Fruit fly (Drosophila melanogaster) whole organism, embryonic: Measurements from ENCODE around the gene Nep7.

Source experiments
- B-H1 ChIP-seq: fragments of 200-800 bp; sonication (Bioruptor generic); IDR thresholded peaks from 3 replicates; pipeline ENCODE4 v1.3.6; 2022; ENCODE audit warnings: missing biosample characterization, missing genetic modification characterization
- B-H2 ChIP-seq: fragments of 200-800 bp; sonication (Bioruptor generic); optimal IDR thresholded peaks from 2 replicates; lab custom pipeline; 2018; ENCODE audit warnings: missing biosample characterization, mild to moderate bottlenecking, missing genetic modification characterization
- CG11504 ChIP-seq: fragments of 200-800 bp; sonication (Bioruptor generic); optimal IDR thresholded peaks from 3 replicates; lab custom pipeline; 2019; ENCODE audit warnings: missing biosample characterization, mild to moderate bottlenecking, missing genetic modification characterization, moderate library complexity
- CG12071 ChIP-seq: fragments of 200-800 bp; sonication (Bioruptor generic); optimal IDR thresholded peaks from 3 replicates; lab custom pipeline; 2018; ENCODE audit warnings: missing biosample characterization, mild to moderate bottlenecking, missing genetic modification characterization
- CG13296 ChIP-seq: fragments of 200-800 bp; sonication (Bioruptor generic); optimal IDR thresholded peaks from 3 replicates; lab custom pipeline; 2018; ENCODE audit warnings: missing biosample characterization, mild to moderate bottlenecking, missing genetic modification characterization
- CG18262 ChIP-seq: fragments of 200-800 bp; optimal IDR thresholded peaks from 3 replicates; lab custom pipeline; 2019; ENCODE audit warnings: missing biosample characterization, mild to moderate bottlenecking, missing genetic modification characterization, moderate library complexity
- CG1832 ChIP-seq: fragments of 200-800 bp; sonication (Bioruptor generic); optimal IDR thresholded peaks from 2 replicates; lab custom pipeline; 2017; ENCODE audit warnings: missing biosample characterization, mild to moderate bottlenecking, missing genetic modification characterization, inconsistent platforms
- CG2202 ChIP-seq: fragments of 200-800 bp; sonication (Bioruptor generic); optimal IDR thresholded peaks from 2 replicates; lab custom pipeline; 2018; ENCODE audit warnings: missing biosample characterization, mild to moderate bottlenecking, missing genetic modification characterization
- CG32772 ChIP-seq: fragments of 200-800 bp; sonication (Bioruptor generic); IDR thresholded peaks from 2 replicates; pipeline ENCODE4 v1.3.6; 2022; ENCODE audit warnings: missing biosample characterization, missing genetic modification characterization
- CG3838 ChIP-seq: fragments of 200-800 bp; sonication (Bioruptor generic); optimal IDR thresholded peaks from 3 replicates; lab custom pipeline; 2016; ENCODE audit warnings: missing biosample characterization, missing genetic modification characterization
- CG3847 ChIP-seq: fragments of 200-800 bp; sonication (Bioruptor generic); IDR thresholded peaks from 2 replicates; pipeline ENCODE4 v1.3.6; 2022; ENCODE audit warnings: missing biosample characterization, missing genetic modification characterization
- CG3995 ChIP-seq: fragments of 200-800 bp; sonication (Bioruptor generic); optimal IDR thresholded peaks from 3 replicates; lab custom pipeline; 2016; ENCODE audit warnings: missing biosample characterization, missing genetic modification characterization
- CG42726 ChIP-seq: fragments of 200-800 bp; sonication (Bioruptor generic); IDR thresholded peaks from 2 replicates; pipeline ENCODE4 v1.3.6; 2022; ENCODE audit warnings: missing biosample characterization, missing genetic modification characterization; ENCODE audit not compliant: partially characterized antibody
- CG4730 ChIP-seq: fragments of 200-800 bp; sonication (Bioruptor generic); IDR thresholded peaks from 2 replicates; pipeline ENCODE4 v1.3.6; 2022; ENCODE audit warnings: missing biosample characterization, missing genetic modification characterization
- CG5245 ChIP-seq: fragments of 200-800 bp; sonication (Bioruptor generic); optimal IDR thresholded peaks from 3 replicates; lab custom pipeline; 2016; ENCODE audit warnings: missing biosample characterization, missing genetic modification characterization
- CG7839 ChIP-seq: fragments of 200-800 bp; sonication (Bioruptor generic); optimal IDR thresholded peaks from 3 replicates; lab custom pipeline; 2018; ENCODE audit warnings: missing biosample characterization, mild to moderate bottlenecking, missing genetic modification characterization, moderate library complexity
- CrebB ChIP-seq: fragments of 200-800 bp; sonication (Bioruptor generic); optimal IDR thresholded peaks from 3 replicates; lab custom pipeline; 2018; ENCODE audit warnings: missing biosample characterization, mild to moderate bottlenecking, missing genetic modification characterization
- Dbx ChIP-seq: fragments of 200-800 bp; sonication (Bioruptor generic); IDR thresholded peaks from 3 replicates; pipeline ENCODE4 v1.3.6; 2022; ENCODE audit warnings: missing biosample characterization, missing genetic modification characterization
- Deaf1 ChIP-seq: fragments of 200-800 bp; optimal IDR thresholded peaks from 3 replicates; lab custom pipeline; 2019; ENCODE audit warnings: missing biosample characterization, mild to moderate bottlenecking, missing genetic modification characterization, moderate library complexity
- Dp ChIP-seq: fragments of 200-800 bp; sonication (Bioruptor generic); optimal IDR thresholded peaks from 2 replicates; lab custom pipeline; 2018; ENCODE audit warnings: missing biosample characterization, mild to moderate bottlenecking, missing genetic modification characterization, moderate library complexity
- Jarid2 ChIP-seq: fragments of 200-800 bp; sonication (Bioruptor generic); optimal IDR thresholded peaks from 3 replicates; lab custom pipeline; 2017; ENCODE audit warnings: mild to moderate bottlenecking, missing biosample characterization, missing genetic modification reagents, missing genetic modification characterization
- Kr ChIP-seq: fragments of 200-800 bp; sonication (Bioruptor generic); optimal IDR thresholded peaks from 2 replicates; lab custom pipeline; 2017; ENCODE audit warnings: missing biosample characterization, mild to moderate bottlenecking, missing genetic modification characterization
- MTF-1 ChIP-seq: fragments of 200-800 bp; sonication (Bioruptor generic); optimal IDR thresholded peaks from 2 replicates; lab custom pipeline; 2018; ENCODE audit warnings: missing biosample characterization, mild to moderate bottlenecking, missing genetic modification characterization, borderline replicate concordance
- Max ChIP-seq: fragments of 200-800 bp; sonication (Bioruptor generic); optimal IDR thresholded peaks from 2 replicates; lab custom pipeline; 2016; ENCODE audit warnings: missing biosample characterization, mild to moderate bottlenecking, missing genetic modification characterization
- Myb ChIP-seq: fragments of 200-800 bp; sonication (Bioruptor generic); optimal IDR thresholded peaks from 2 replicates; lab custom pipeline; 2016; ENCODE audit warnings: missing biosample characterization, missing genetic modification characterization
- NK7.1 ChIP-seq: fragments of 200-800 bp; sonication (Bioruptor generic); optimal IDR thresholded peaks from 3 replicates; lab custom pipeline; 2016; ENCODE audit warnings: missing biosample characterization, missing genetic modification characterization
- Nf-YB ChIP-seq: fragments of 200-800 bp; sonication (Bioruptor generic); optimal IDR thresholded peaks from 3 replicates; lab custom pipeline; 2019; ENCODE audit warnings: missing biosample characterization, mild to moderate bottlenecking, missing genetic modification characterization, moderate library complexity
- NfI ChIP-seq: fragments of 200-800 bp; sonication (Bioruptor generic); optimal IDR thresholded peaks from 3 replicates; lab custom pipeline; 2018; ENCODE audit warnings: missing biosample characterization, mild to moderate bottlenecking, missing genetic modification characterization, moderate library complexity
- Optix ChIP-seq: fragments of 200-800 bp; sonication (Bioruptor generic); IDR thresholded peaks from 3 replicates; pipeline ENCODE4 v1.3.6; 2022; ENCODE audit warnings: missing biosample characterization, missing genetic modification characterization
- Ptx1 ChIP-seq: fragments of 200-800 bp; sonication (Bioruptor generic); IDR thresholded peaks from 2 replicates; pipeline ENCODE4 v1.3.6; 2022; ENCODE audit warnings: missing biosample characterization, missing genetic modification characterization
- Sry-β ChIP-seq: fragments of 200-800 bp; sonication (Bioruptor generic); optimal IDR thresholded peaks from 2 replicates; lab custom pipeline; 2018; ENCODE audit warnings: missing biosample characterization, mild to moderate bottlenecking, missing genetic modification characterization, moderate library complexity
- ci ChIP-seq: fragments of 200-800 bp; sonication (Bioruptor generic); IDR thresholded peaks from 3 replicates; pipeline ENCODE4 v1.3.6; 2022; ENCODE audit warnings: missing biosample characterization, missing genetic modification characterization
- dimm ChIP-seq: fragments of 200-800 bp; sonication (Bioruptor generic); IDR thresholded peaks from 2 replicates; pipeline ENCODE4 v1.3.6; 2022; ENCODE audit warnings: missing biosample characterization, missing genetic modification characterization
- dmrt99B ChIP-seq: fragments of 200-800 bp; sonication (Bioruptor generic); optimal IDR thresholded peaks from 2 replicates; lab custom pipeline; 2018; ENCODE audit warnings: missing biosample characterization, mild to moderate bottlenecking, missing genetic modification characterization, moderate library complexity
- en ChIP-seq: fragments of 200-800 bp; sonication (Bioruptor generic); optimal IDR thresholded peaks from 2 replicates; lab custom pipeline; 2016; ENCODE audit warnings: missing biosample characterization, missing genetic modification characterization
- exex ChIP-seq: fragments of 200-800 bp; sonication (Bioruptor generic); optimal IDR thresholded peaks from 4 replicates; lab custom pipeline; 2018; ENCODE audit warnings: missing biosample characterization, mild to moderate bottlenecking, missing genetic modification characterization, moderate library complexity
- gcm2 ChIP-seq: fragments of 200-800 bp; sonication (Bioruptor generic); optimal IDR thresholded peaks from 2 replicates; lab custom pipeline; 2016; ENCODE audit warnings: missing biosample characterization, missing genetic modification characterization
- gem ChIP-seq: fragments of 200-800 bp; sonication (Bioruptor generic); optimal IDR thresholded peaks from 2 replicates; lab custom pipeline; 2019; ENCODE audit warnings: missing biosample characterization, mild to moderate bottlenecking, missing genetic modification characterization, moderate library complexity
- hbn ChIP-seq: fragments of 200-800 bp; sonication (Bioruptor generic); IDR thresholded peaks from 2 replicates; pipeline ENCODE4 v1.3.6; 2022; ENCODE audit warnings: missing biosample characterization, missing genetic modification characterization; ENCODE audit not compliant: partially characterized antibody
- her ChIP-seq: fragments of 200-800 bp; sonication (Bioruptor generic); optimal IDR thresholded peaks from 2 replicates; lab custom pipeline; 2016; ENCODE audit warnings: missing biosample characterization, missing genetic modification characterization
- pan ChIP-seq, 4 experiments: fragments of >200 bp in 3 of 4; fragments of 200-800 bp in 1 of 4; sonication (Bioruptor generic) in 1 of 4; optimal IDR thresholded peaks in 3 of 4; IDR thresholded peaks in 1 of 4; 2 replicates each; pipeline versions ENCODE4 v1.3.6 to Lab custom; 2017 to 2022; ENCODE audit warnings: missing biosample characterization in 2 of 4, missing genetic modification characterization in 2 of 4, mixed read lengths in 1 of 4
- pita ChIP-seq: fragments of 200-800 bp; sonication (Bioruptor generic); optimal IDR thresholded peaks from 2 replicates; lab custom pipeline; 2017; ENCODE audit warnings: missing biosample characterization, mild to moderate bottlenecking, missing genetic modification characterization
- prd ChIP-seq, 3 experiments: fragments of >200 bp in 2 of 3; fragments of 200-800 bp in 1 of 3; sonication (Bioruptor generic) in 1 of 3; optimal IDR thresholded peaks in 2 of 3; IDR thresholded peaks in 1 of 3; 2 replicates in 2 of 3; 3 replicates in 1 of 3; pipeline versions ENCODE4 v1.3.6 to Lab custom; 2017 to 2022; ENCODE audit warnings: missing biosample characterization in 1 of 3, missing genetic modification characterization in 1 of 3
- sens-2 ChIP-seq: fragments of 200-800 bp; sonication (Bioruptor generic); IDR thresholded peaks from 2 replicates; pipeline ENCODE4 v1.3.6; 2022; ENCODE audit warnings: missing biosample characterization, missing genetic modification characterization
- sisA ChIP-seq: fragments of 200-800 bp; sonication (Bioruptor generic); IDR thresholded peaks from 2 replicates; pipeline ENCODE4 v1.3.6; 2022; ENCODE audit warnings: missing biosample characterization, missing genetic modification characterization
- sr ChIP-seq: fragments of 200-800 bp; sonication (Bioruptor generic); IDR thresholded peaks from 3 replicates; pipeline ENCODE4 v1.3.6; 2022; ENCODE audit warnings: missing biosample characterization, missing genetic modification characterization
- wor ChIP-seq: fragments of 200-800 bp; sonication (Bioruptor generic); IDR thresholded peaks from 2 replicates; pipeline ENCODE4 v1.3.6; 2022; ENCODE audit warnings: missing biosample characterization, missing genetic modification characterization
- z ChIP-seq: fragments of 200-800 bp; sonication (Bioruptor generic); IDR thresholded peaks from 3 replicates; pipeline ENCODE4 v1.3.6; 2022; ENCODE audit warnings: missing biosample characterization, missing genetic modification characterization

Gene Nep7

DNA sequence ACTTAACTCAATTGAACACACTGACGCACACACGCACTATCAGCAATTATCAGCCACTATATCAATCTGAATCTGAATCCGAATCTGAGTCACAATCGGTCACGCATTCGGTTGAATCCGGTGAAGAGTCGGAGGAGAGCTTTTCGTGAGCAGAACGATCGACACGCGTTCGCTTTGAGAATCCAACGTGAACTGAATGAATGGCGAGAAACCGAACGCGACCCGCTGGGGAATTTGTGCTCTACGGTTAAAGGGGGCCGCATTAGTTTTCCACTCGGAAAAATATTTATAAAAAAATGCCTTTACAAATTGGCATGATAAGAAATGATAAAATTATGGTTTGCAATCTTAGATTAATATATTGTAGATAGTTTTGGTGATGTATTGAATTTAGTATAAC lies 33.5 kb downstream of the Nep7 start, which contains the start of gene betaTub97EF (continued):
- TF ChIP-seq Deaf1 = peak; percentile 29
- no peak for TF ChIP-seq CG3838 (GFP tag; lab: Kevin White, UChicago)
- no peak for TF ChIP-seq CG13296
- no peak for TF ChIP-seq pan (optimal IDR thresholded peaks at IDR 0.05; lab: Kevin White, UChicago)
- peak in 1 of 2 experiments; percentile 24 for TF ChIP-seq pan (GFP tag; optimal IDR thresholded peaks at IDR 0.05 in 1 of 2, IDR thresholded peaks at IDR 0.05 in 1 of 2)
- TF ChIP-seq Sry-β (GFP tag; lab: Kevin White, UChicago) = no peak
- TF ChIP-seq NfI = no peak
- 0 out of 2 replicates have a peak, but pooled peaks have one; percentile 15 for TF ChIP-seq CG4730 (GFP tag; lab: Robert Waterston, UW)
- peak; percentile 71 for TF ChIP-seq ci (GFP tag; lab: Robert Waterston, UW)
- TF ChIP-seq CG32772 = no peak
- TF ChIP-seq dmrt99B (tag; lab: Kevin White, UChicago) = no peak
- TF ChIP-seq en = no peak
- no peak for TF ChIP-seq her (GFP tag; lab: Kevin White, UChicago)
- TF ChIP-seq Optix = no peak
- TF ChIP-seq CG5245 = no peak
- no peak for TF ChIP-seq CG18262
- TF ChIP-seq B-H2 (GFP tag; lab: Kevin White, UChicago) = peak; percentile 10
- no peak for TF ChIP-seq Nf-YB
- TF ChIP-seq CG3847 (GFP tag; lab: Robert Waterston, UW) = peak; percentile 46
- TF ChIP-seq sens-2 = 0 out of 2 replicates have a peak, but pooled peaks have one; percentile 6
- no peak for TF ChIP-seq Kr (GFP tag; lab: Kevin White, UChicago)
- peak; percentile 81 for TF ChIP-seq Jarid2 (GFP tag; lab: Kevin White, UChicago)

DNA sequence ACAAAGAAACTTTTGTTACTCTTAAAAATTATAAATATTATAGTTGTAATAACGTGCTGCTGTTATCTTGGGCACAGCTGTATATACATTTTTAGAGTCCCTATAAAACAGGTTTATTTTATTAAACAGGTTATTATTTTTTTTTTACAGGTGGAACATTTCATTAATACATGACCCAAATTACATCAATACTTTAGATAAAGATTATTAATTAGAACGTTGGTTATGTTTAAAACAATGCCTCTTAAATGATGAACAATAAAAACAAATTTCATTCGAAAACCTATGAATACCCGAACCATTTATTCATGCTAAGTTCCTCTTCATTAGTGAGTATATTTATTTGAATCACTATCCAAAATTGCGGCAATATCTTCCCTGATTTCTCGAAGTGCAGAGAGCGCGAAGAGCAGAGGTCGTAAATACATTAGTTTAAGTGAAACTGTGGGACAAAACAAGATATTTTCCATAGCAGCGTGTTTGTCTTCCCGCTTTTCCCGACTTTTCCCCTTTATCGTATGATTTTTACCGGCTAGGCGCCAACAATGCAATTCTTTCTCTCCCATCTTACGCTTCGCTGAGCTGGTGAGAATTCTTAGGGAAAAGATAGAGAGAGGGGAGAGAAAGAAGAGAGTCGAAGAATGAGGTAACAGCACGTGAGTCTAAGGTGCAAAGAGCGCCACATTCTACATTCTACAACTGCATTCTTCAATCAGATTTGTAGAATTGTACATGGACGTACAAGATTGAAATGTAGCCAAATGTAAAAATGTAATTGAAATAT lies 34.1 kb downstream of the Nep7 start:
- peak; percentile 54 for TF ChIP-seq CG11504 (tag; lab: Kevin White, UChicago)
- TF ChIP-seq CG7839 (tag; lab: Kevin White, UChicago) = peak; percentile 37
- TF ChIP-seq CG12071 (GFP tag; lab: Kevin White, UChicago) = no peak
- peak; percentile 23 for TF ChIP-seq Myb (GFP tag; lab: Kevin White, UChicago)
- peak; percentile 61; the same call in 1 of the 3 replicates for TF ChIP-seq Dbx (GFP tag; lab: Robert Waterston, UW)
- TF ChIP-seq z (GFP tag; lab: Robert Waterston, UW) = no peak
- no peak for TF ChIP-seq CG3995 (GFP tag; lab: Kevin White, UChicago)
- peak; percentile 48 for TF ChIP-seq sisA (GFP tag; lab: Robert Waterston, UW)
- no peak for TF ChIP-seq NK7.1 (GFP tag; lab: Kevin White, UChicago)
- TF ChIP-seq CG42726 (GFP tag; lab: Robert Waterston, UW) = no peak
- no peak for TF ChIP-seq CG1832 (GFP tag; lab: Kevin White, UChicago)
- no peak for TF ChIP-seq Dp (GFP tag; lab: Kevin White, UChicago)
- no peak for TF ChIP-seq Jarid2 (GFP tag; lab: Kevin White, UChicago)
- TF ChIP-seq wor (GFP tag; lab: Robert Waterston, UW) = no peak
- no peak; the same call in 2 of the 3 replicates for TF ChIP-seq sr (GFP tag; lab: Robert Waterston, UW)
- no peak for TF ChIP-seq gcm2 (GFP tag; lab: Kevin White, UChicago)
- no peak for TF ChIP-seq prd (optimal IDR thresholded peaks at IDR 0.05; lab: Kevin White, UChicago)
- peak; percentile 53; the same call in 2 of the 3 replicates for TF ChIP-seq prd (GFP tag; IDR thresholded peaks at IDR 0.05; lab: Robert Waterston, UW)
- peak; percentile 39; the same call in 2 of the 3 replicates for TF ChIP-seq B-H1 (GFP tag; lab: Robert Waterston, UW)
- no peak for TF ChIP-seq pita (GFP tag; lab: Kevin White, UChicago)
- no peak for TF ChIP-seq hbn (GFP tag; lab: Robert Waterston, UW)
- TF ChIP-seq Max = no peak
- no peak for TF ChIP-seq MTF-1
- TF ChIP-seq Ptx1 (GFP tag; lab: Robert Waterston, UW) = peak; percentile 54; the same call in 1 of the 2 replicates
- no peak for TF ChIP-seq CG2202 (tag; lab: Kevin White, UChicago)
- TF ChIP-seq gem (tag; lab: Kevin White, UChicago) = peak; percentile 57
- no peak for TF ChIP-seq dimm (GFP tag; lab: Robert Waterston, UW)
- TF ChIP-seq CrebB (tag; lab: Kevin White, UChicago) = no peak
- no peak for TF ChIP-seq CG3838 (GFP tag; lab: Kevin White, UChicago)
- TF ChIP-seq exex = no peak
